Fruit fly (Drosophila melanogaster) whole organism, embryonic: Measurements from ENCODE around the gene CG8861.

Experiments
- B-H1 ChIP-seq: fragments of 200-800 bp; sonication (Bioruptor generic); IDR thresholded peaks from 3 replicates; pipeline ENCODE4 v1.3.6; 2022; ENCODE audit warnings: missing biosample characterization, missing genetic modification characterization
- CG10321 ChIP-seq: fragments of 200-800 bp; sonication (Bioruptor generic); IDR thresholded peaks from 2 replicates; pipeline ENCODE4 v1.3.6; 2022; ENCODE audit warnings: missing biosample characterization, missing genetic modification characterization
- CG10979 ChIP-seq: fragments of 200-800 bp; sonication (Bioruptor generic); optimal IDR thresholded peaks from 2 replicates; lab custom pipeline; 2018; ENCODE audit warnings: missing biosample characterization, mild to moderate bottlenecking, missing genetic modification characterization, moderate library complexity
- CG11695 ChIP-seq: fragments of 200-800 bp; sonication (Bioruptor generic); IDR thresholded peaks from 3 replicates; pipeline ENCODE4 v1.3.6; 2022; ENCODE audit warnings: missing biosample characterization, missing genetic modification characterization
- CG12104 ChIP-seq: fragments of 200-800 bp; sonication (Bioruptor generic); optimal IDR thresholded peaks from 3 replicates; lab custom pipeline; 2016; ENCODE audit warnings: missing biosample characterization, missing genetic modification characterization
- CG13287 ChIP-seq: fragments of 200-800 bp; sonication (Bioruptor generic); IDR thresholded peaks from 2 replicates; pipeline ENCODE4 v1.3.6; 2022; ENCODE audit warnings: missing biosample characterization, missing genetic modification characterization; ENCODE audit not compliant: partially characterized antibody
- CG13296 ChIP-seq: fragments of 200-800 bp; sonication (Bioruptor generic); optimal IDR thresholded peaks from 3 replicates; lab custom pipeline; 2018; ENCODE audit warnings: missing biosample characterization, mild to moderate bottlenecking, missing genetic modification characterization
- CG13775 ChIP-seq: fragments of 200-800 bp; sonication (Bioruptor generic); optimal IDR thresholded peaks from 3 replicates; lab custom pipeline; 2017; ENCODE audit warnings: missing biosample characterization, mild to moderate bottlenecking, missing genetic modification characterization
- CG15269 ChIP-seq: fragments of 200-800 bp; sonication (Bioruptor generic); optimal IDR thresholded peaks from 2 replicates; lab custom pipeline; 2018; ENCODE audit warnings: missing biosample characterization, mild to moderate bottlenecking, missing genetic modification characterization, moderate library complexity
- CG15514 ChIP-seq: fragments of 200-800 bp; sonication (Bioruptor generic); optimal IDR thresholded peaks from 3 replicates; lab custom pipeline; 2017; ENCODE audit warnings: missing biosample characterization, missing genetic modification characterization, mild to moderate bottlenecking, moderate library complexity, missing genetic modification reagents
- CG17612 ChIP-seq: fragments of 200-800 bp; sonication (Bioruptor generic); IDR thresholded peaks from 2 replicates; pipeline ENCODE4 v1.3.6; 2022; ENCODE audit warnings: missing biosample characterization, missing genetic modification characterization
- CG18599 ChIP-seq: fragments of 200-800 bp; sonication (Bioruptor generic); optimal IDR thresholded peaks from 3 replicates; lab custom pipeline; 2017; ENCODE audit warnings: missing biosample characterization, missing genetic modification characterization, mild to moderate bottlenecking, moderate library complexity, missing genetic modification reagents
- CG2712 ChIP-seq: fragments of 200-800 bp; optimal IDR thresholded peaks from 3 replicates; lab custom pipeline; 2019; ENCODE audit warnings: missing biosample characterization, mild to moderate bottlenecking, missing genetic modification characterization, moderate library complexity
- CG31388 ChIP-seq: fragments of 200-800 bp; sonication (Bioruptor generic); optimal IDR thresholded peaks from 2 replicates; lab custom pipeline; 2016; ENCODE audit warnings: missing biosample characterization, missing genetic modification characterization
- CG33213 ChIP-seq: fragments of 200-800 bp; sonication (Bioruptor generic); optimal IDR thresholded peaks from 3 replicates; lab custom pipeline; 2016; ENCODE audit warnings: missing biosample characterization, missing genetic modification characterization
- CG3407 ChIP-seq: fragments of 200-800 bp; sonication (Bioruptor generic); optimal IDR thresholded peaks from 2 replicates; lab custom pipeline; 2018; ENCODE audit warnings: missing biosample characterization, mild to moderate bottlenecking, missing genetic modification characterization
- CG3995 ChIP-seq: fragments of 200-800 bp; sonication (Bioruptor generic); optimal IDR thresholded peaks from 3 replicates; lab custom pipeline; 2016; ENCODE audit warnings: missing biosample characterization, missing genetic modification characterization
- CG4360 ChIP-seq: fragments of 200-800 bp; sonication (Bioruptor generic); IDR thresholded peaks from 2 replicates; pipeline ENCODE4 v1.3.6; 2022; ENCODE audit warnings: missing biosample characterization, missing genetic modification characterization
- CG6254 ChIP-seq: fragments of 200-800 bp; sonication (Bioruptor generic); optimal IDR thresholded peaks from 3 replicates; lab custom pipeline; 2017; ENCODE audit warnings: mild to moderate bottlenecking, missing biosample characterization, missing genetic modification reagents, missing genetic modification characterization
- CG7928 ChIP-seq: fragments of 200-800 bp; sonication (Bioruptor generic); optimal IDR thresholded peaks from 2 replicates; lab custom pipeline; 2017; ENCODE audit warnings: missing biosample characterization, mild to moderate bottlenecking, missing genetic modification characterization
- CG7963 ChIP-seq: fragments of 200-800 bp; sonication (Bioruptor generic); IDR thresholded peaks from 3 replicates; pipeline ENCODE4 v1.3.6; 2022; ENCODE audit warnings: missing biosample characterization, missing genetic modification characterization; ENCODE audit not compliant: partially characterized antibody
- CG8089 ChIP-seq: fragments of 200-800 bp; sonication (Bioruptor generic); optimal IDR thresholded peaks from 3 replicates; lab custom pipeline; 2016; ENCODE audit warnings: missing biosample characterization, missing genetic modification characterization
- CG8281 ChIP-seq: fragments of 200-800 bp; sonication (Bioruptor generic); optimal IDR thresholded peaks from 2 replicates; lab custom pipeline; 2018; ENCODE audit warnings: missing biosample characterization, mild to moderate bottlenecking, missing genetic modification characterization, moderate library complexity
- Fer1 ChIP-seq: fragments of 200-800 bp; sonication (Bioruptor generic); optimal IDR thresholded peaks from 2 replicates; lab custom pipeline; 2017; ENCODE audit warnings: missing biosample characterization, mild to moderate bottlenecking, missing genetic modification characterization
- Hmr ChIP-seq: fragments of 200-800 bp; sonication (Bioruptor generic); optimal IDR thresholded peaks from 3 replicates; lab custom pipeline; 2017; ENCODE audit warnings: mild to moderate bottlenecking, missing biosample characterization, missing genetic modification reagents, missing genetic modification characterization
- Lpt ChIP-seq: fragments of >200 bp; optimal IDR thresholded peaks from 2 replicates; lab custom pipeline; 2018; ENCODE audit warnings: missing biosample characterization, missing genetic modification characterization
- NfI ChIP-seq: fragments of 200-800 bp; sonication (Bioruptor generic); optimal IDR thresholded peaks from 3 replicates; lab custom pipeline; 2018; ENCODE audit warnings: missing biosample characterization, mild to moderate bottlenecking, missing genetic modification characterization, moderate library complexity
- Oli ChIP-seq: fragments of 200-800 bp; sonication (Bioruptor generic); optimal IDR thresholded peaks from 2 replicates; lab custom pipeline; 2018; ENCODE audit warnings: missing biosample characterization, mild to moderate bottlenecking, missing genetic modification characterization, moderate library complexity
- Optix ChIP-seq: fragments of 200-800 bp; sonication (Bioruptor generic); IDR thresholded peaks from 3 replicates; pipeline ENCODE4 v1.3.6; 2022; ENCODE audit warnings: missing biosample characterization, missing genetic modification characterization
- Sin3A ChIP-seq: fragments of >200 bp; optimal IDR thresholded peaks from 2 replicates; lab custom pipeline; 2018
- Vsx1 ChIP-seq: fragments of 200-800 bp; sonication (Bioruptor generic); optimal IDR thresholded peaks from 2 replicates; lab custom pipeline; 2017; ENCODE audit warnings: missing biosample characterization, mild to moderate bottlenecking, missing genetic modification characterization, missing genetic modification reagents
- ac ChIP-seq: fragments of 200-800 bp; sonication (Bioruptor generic); optimal IDR thresholded peaks from 3 replicates; lab custom pipeline; 2017; ENCODE audit warnings: missing biosample characterization, mild to moderate bottlenecking, missing genetic modification characterization
- br ChIP-seq: fragments of >200 bp; optimal IDR thresholded peaks from 2 replicates; lab custom pipeline; 2017
- corto ChIP-seq: fragments of 200-800 bp; sonication (Bioruptor generic); optimal IDR thresholded peaks from 2 replicates; lab custom pipeline; 2016; ENCODE audit warnings: missing biosample characterization, mild to moderate bottlenecking, missing genetic modification characterization, moderate library complexity
- crc ChIP-seq: fragments of 200-800 bp; sonication (Bioruptor generic); optimal IDR thresholded peaks from 2 replicates; lab custom pipeline; 2016; ENCODE audit warnings: missing biosample characterization, missing genetic modification characterization
- cwo ChIP-seq: fragments of 200-800 bp; sonication (Bioruptor generic); optimal IDR thresholded peaks from 3 replicates; lab custom pipeline; 2017; ENCODE audit warnings: missing biosample characterization, missing genetic modification characterization, mild to moderate bottlenecking, moderate library complexity, missing genetic modification reagents
- esg ChIP-seq: fragments of 200-800 bp; sonication (Bioruptor generic); conservative IDR thresholded peaks from 2 replicates; pipeline ENCODE4 v1.3.6; 2022; ENCODE audit warnings: missing biosample characterization, missing genetic modification characterization
- eve ChIP-seq, 2 experiments: fragments of >200 bp; optimal IDR thresholded peaks; 2 replicates each; lab custom pipeline; 2017; ENCODE audit warnings: missing biosample characterization in 2 of 2, missing genetic modification characterization in 2 of 2
- exex ChIP-seq: fragments of 200-800 bp; sonication (Bioruptor generic); optimal IDR thresholded peaks from 4 replicates; lab custom pipeline; 2018; ENCODE audit warnings: missing biosample characterization, mild to moderate bottlenecking, missing genetic modification characterization, moderate library complexity
- fd102C ChIP-seq: fragments of 200-800 bp; sonication (Bioruptor generic); optimal IDR thresholded peaks from 2 replicates; lab custom pipeline; 2018; ENCODE audit warnings: missing biosample characterization, mild to moderate bottlenecking, missing genetic modification characterization, moderate library complexity
- fd96Cb ChIP-seq: fragments of 200-800 bp; sonication (Bioruptor generic); optimal IDR thresholded peaks from 2 replicates; lab custom pipeline; 2018; ENCODE audit warnings: missing biosample characterization, mild to moderate bottlenecking, missing genetic modification characterization, moderate library complexity
- gt ChIP-seq: fragments of 200-800 bp; sonication (Bioruptor generic); IDR thresholded peaks from 2 replicates; pipeline ENCODE4 v1.3.6; 2022; ENCODE audit warnings: missing biosample characterization, missing genetic modification characterization
- ham ChIP-seq: fragments of 200-800 bp; sonication (Bioruptor generic); IDR thresholded peaks from 2 replicates; pipeline ENCODE4 v1.3.6; 2022; ENCODE audit warnings: missing biosample characterization, missing genetic modification characterization
- kah ChIP-seq: fragments of 200-800 bp; sonication (Bioruptor generic); optimal IDR thresholded peaks from 2 replicates; lab custom pipeline; 2018; ENCODE audit warnings: missing biosample characterization, mild to moderate bottlenecking, missing genetic modification characterization
- mld ChIP-seq: fragments of 200-800 bp; sonication (Bioruptor generic); IDR thresholded peaks from 3 replicates; pipeline ENCODE4 v1.3.6; 2022; ENCODE audit warnings: missing biosample characterization, missing genetic modification characterization; ENCODE audit not compliant: partially characterized antibody
- psq ChIP-seq: fragments of 200-800 bp; sonication (Bioruptor generic); optimal IDR thresholded peaks from 2 replicates; lab custom pipeline; 2017; ENCODE audit warnings: missing biosample characterization, missing genetic modification characterization
- ro ChIP-seq: fragments of 200-800 bp; sonication (Bioruptor generic); IDR thresholded peaks from 2 replicates; pipeline ENCODE4 v1.3.6; 2022; ENCODE audit warnings: missing biosample characterization, missing genetic modification characterization
- slou ChIP-seq: fragments of 200-800 bp; sonication (Bioruptor generic); optimal IDR thresholded peaks from 3 replicates; lab custom pipeline; 2016; ENCODE audit warnings: missing biosample characterization, missing genetic modification characterization
- tx ChIP-seq: fragments of 200-800 bp; sonication (Bioruptor generic); optimal IDR thresholded peaks from 2 replicates; lab custom pipeline; 2016; ENCODE audit warnings: missing biosample characterization, missing genetic modification characterization
- wek ChIP-seq: fragments of 200-800 bp; sonication (Bioruptor generic); optimal IDR thresholded peaks from 3 replicates; lab custom pipeline; 2018; ENCODE audit warnings: missing biosample characterization, mild to moderate bottlenecking, missing genetic modification characterization, moderate library complexity
- zfh2 ChIP-seq: fragments of 200-800 bp; sonication (Bioruptor generic); optimal IDR thresholded peaks from 2 replicates; lab custom pipeline; 2016; ENCODE audit warnings: missing biosample characterization, missing genetic modification characterization

The CG8861 gene

dm6 chr3R:9260421-9260973 lies 67.8 kb downstream of the CG8861 start, which contains the start of gene ATP6AP2 (continued):
- TF ChIP-seq CG3995 (peak; percentile 49), eve (GFP tag; optimal IDR thresholded peaks at IDR 0.05; lab: Kevin White, UChicago) (no peak), CG18599 (GFP tag; lab: Kevin White, UChicago) (no peak), CG2712 (tag; lab: Kevin White, UChicago) (peak; percentile 79), kah (GFP tag; lab: Kevin White, UChicago) (no peak), CG31388 (GFP tag; lab: Kevin White, UChicago) (no peak), Sin3A (lab: Kevin White, UChicago) (no peak), CG12104 (peak; percentile 36), ham (GFP tag; lab: Robert Waterston, UW) (no peak), Hmr (peak; percentile 71), CG7963 (GFP tag; lab: Robert Waterston, UW) (peak; percentile 78), cwo (GFP tag; lab: Kevin White, UChicago) (peak; percentile 19), slou (GFP tag; lab: Kevin White, UChicago) (peak; percentile 12), B-H1 (GFP tag; lab: Robert Waterston, UW) (no peak), CG17612 (GFP tag; lab: Robert Waterston, UW) (no peak), wek (GFP tag; lab: Kevin White, UChicago) (no peak), CG4360 (no peak), Oli (tag; lab: Kevin White, UChicago) (no peak), CG10321 (GFP tag; lab: Robert Waterston, UW) (no peak), Lpt (GFP tag; lab: Kevin White, UChicago) (no peak), CG10979 (tag; lab: Kevin White, UChicago) (peak; percentile 38), CG6254 (GFP tag; lab: Kevin White, UChicago) (no peak), CG3407 (peak; percentile 22), zfh2 (GFP tag; lab: Kevin White, UChicago) (peak; percentile 4), CG8281 (tag; lab: Kevin White, UChicago) (no peak), CG15514 (GFP tag; lab: Kevin White, UChicago) (peak; percentile 59), Vsx1 (GFP tag; lab: Kevin White, UChicago) (no peak), mld (GFP tag; lab: Robert Waterston, UW) (0 out of 3 replicates have a peak, but pooled peaks have one; percentile 48), CG7928 (GFP tag; lab: Kevin White, UChicago) (no peak), fd96Cb (tag; lab: Kevin White, UChicago) (peak; percentile 6), NfI (GFP tag; lab: Kevin White, UChicago) (peak; percentile 70), esg (GFP tag; lab: Robert Waterston, UW) (no peak), crc (no peak), exex (peak; percentile 25), br (lab: Kevin White, UChicago) (no peak), CG13296 (GFP tag; lab: Kevin White, UChicago) (peak; percentile 48), gt (no peak), psq (GFP tag; lab: Kevin White, UChicago) (no peak), fd102C (no peak), CG11695 (GFP tag; lab: Robert Waterston, UW) (no peak), ac (GFP tag; lab: Kevin White, UChicago) (no peak), corto (GFP tag; lab: Kevin White, UChicago) (no peak), CG13775 (GFP tag; lab: Kevin White, UChicago) (peak; percentile 29), Optix (GFP tag; lab: Robert Waterston, UW) (no peak), CG13287 (GFP tag; lab: Robert Waterston, UW) (peak; percentile 86), CG33213 (GFP tag; lab: Kevin White, UChicago) (peak; percentile 10), tx (GFP tag; lab: Kevin White, UChicago) (no peak), ro (GFP tag; lab: Robert Waterston, UW) (no peak), Fer1 (GFP tag; lab: Kevin White, UChicago) (peak; percentile 18), CG15269 (tag; lab: Kevin White, UChicago) (no peak), CG8089 (GFP tag; lab: Kevin White, UChicago) (no peak)
